Fruit fly (Drosophila melanogaster) whole organism, embryonic: ENCODE data around the gene CG13376.
A peak's percentile ranks its signal among the peaks of the same experiment; 100 is the strongest.

Experiments
- Atf6 ChIP-seq: fragments of 200-800 bp; sonication (Bioruptor generic); IDR thresholded peaks from 2 replicates; pipeline ENCODE4 v1.3.6; 2022; ENCODE audit warnings: missing biosample characterization, missing genetic modification characterization
- CG10267 ChIP-seq: fragments of 200-800 bp; sonication (Bioruptor generic); optimal IDR thresholded peaks from 2 replicates; lab custom pipeline; 2018; ENCODE audit warnings: missing biosample characterization, mild to moderate bottlenecking, missing genetic modification characterization, moderate library complexity
- CG10431 ChIP-seq: fragments of 200-800 bp; sonication (Bioruptor generic); optimal IDR thresholded peaks from 3 replicates; lab custom pipeline; 2018; ENCODE audit warnings: missing biosample characterization, mild to moderate bottlenecking, missing genetic modification characterization
- CG10654 ChIP-seq: fragments of 200-800 bp; sonication (Bioruptor generic); optimal IDR thresholded peaks from 2 replicates; lab custom pipeline; 2016; ENCODE audit warnings: missing biosample characterization, missing genetic modification characterization
- CG11504 ChIP-seq: fragments of 200-800 bp; sonication (Bioruptor generic); optimal IDR thresholded peaks from 3 replicates; lab custom pipeline; 2019; ENCODE audit warnings: missing biosample characterization, mild to moderate bottlenecking, missing genetic modification characterization, moderate library complexity
- CG12104 ChIP-seq: fragments of 200-800 bp; sonication (Bioruptor generic); optimal IDR thresholded peaks from 3 replicates; lab custom pipeline; 2016; ENCODE audit warnings: missing biosample characterization, missing genetic modification characterization
- CG13296 ChIP-seq: fragments of 200-800 bp; sonication (Bioruptor generic); optimal IDR thresholded peaks from 3 replicates; lab custom pipeline; 2018; ENCODE audit warnings: missing biosample characterization, mild to moderate bottlenecking, missing genetic modification characterization
- CG14860 ChIP-seq: fragments of 200-800 bp; sonication (Bioruptor generic); IDR thresholded peaks from 3 replicates; pipeline ENCODE4 v1.3.6; 2022; ENCODE audit warnings: missing biosample characterization, missing genetic modification characterization; ENCODE audit not compliant: partially characterized antibody
- CG15073 ChIP-seq: fragments of 200-800 bp; sonication (Bioruptor generic); optimal IDR thresholded peaks from 2 replicates; lab custom pipeline; 2016; ENCODE audit warnings: missing biosample characterization, missing genetic modification characterization
- CG16813 ChIP-seq: fragments of 200-800 bp; sonication (Bioruptor generic); IDR thresholded peaks from 3 replicates; pipeline ENCODE4 v1.3.6; 2022; ENCODE audit warnings: missing biosample characterization, missing genetic modification characterization; ENCODE audit not compliant: partially characterized antibody
- CG17361 ChIP-seq: fragments of 200-800 bp; sonication (Bioruptor generic); IDR thresholded peaks from 3 replicates; pipeline ENCODE4 v1.3.6; 2022; ENCODE audit warnings: missing biosample characterization, missing genetic modification characterization
- CG17912 ChIP-seq: fragments of 200-800 bp; sonication (Bioruptor generic); optimal IDR thresholded peaks from 2 replicates; lab custom pipeline; 2018; ENCODE audit warnings: missing biosample characterization, mild to moderate bottlenecking, missing genetic modification characterization
- CG18262 ChIP-seq: fragments of 200-800 bp; optimal IDR thresholded peaks from 3 replicates; lab custom pipeline; 2019; ENCODE audit warnings: missing biosample characterization, mild to moderate bottlenecking, missing genetic modification characterization, moderate library complexity
- CG33213 ChIP-seq: fragments of 200-800 bp; sonication (Bioruptor generic); optimal IDR thresholded peaks from 3 replicates; lab custom pipeline; 2016; ENCODE audit warnings: missing biosample characterization, missing genetic modification characterization
- CG3407 ChIP-seq: fragments of 200-800 bp; sonication (Bioruptor generic); optimal IDR thresholded peaks from 2 replicates; lab custom pipeline; 2018; ENCODE audit warnings: missing biosample characterization, mild to moderate bottlenecking, missing genetic modification characterization
- CG4404 ChIP-seq: fragments of 200-800 bp; sonication (Bioruptor generic); IDR thresholded peaks from 2 replicates; pipeline ENCODE4 v1.3.6; 2022; ENCODE audit warnings: missing biosample characterization, missing genetic modification characterization
- CG4820 ChIP-seq: fragments of 200-800 bp; sonication (Bioruptor generic); optimal IDR thresholded peaks from 3 replicates; lab custom pipeline; 2016; ENCODE audit warnings: missing biosample characterization, missing genetic modification characterization
- CG6765 ChIP-seq: fragments of 200-800 bp; sonication (Bioruptor generic); optimal IDR thresholded peaks from 3 replicates; lab custom pipeline; 2017; ENCODE audit warnings: missing biosample characterization, mild to moderate bottlenecking, missing genetic modification characterization
- CG6854 ChIP-seq: fragments of 200-800 bp; sonication (Bioruptor generic); optimal IDR thresholded peaks from 3 replicates; lab custom pipeline; 2017; ENCODE audit warnings: missing biosample characterization, mild to moderate bottlenecking, missing genetic modification characterization
- CG7372 ChIP-seq: fragments of 200-800 bp; sonication (Bioruptor generic); IDR thresholded peaks from 2 replicates; pipeline ENCODE4 v1.3.6; 2022; ENCODE audit warnings: missing biosample characterization, missing genetic modification characterization
- CG7963 ChIP-seq: fragments of 200-800 bp; sonication (Bioruptor generic); IDR thresholded peaks from 3 replicates; pipeline ENCODE4 v1.3.6; 2022; ENCODE audit warnings: missing biosample characterization, missing genetic modification characterization; ENCODE audit not compliant: partially characterized antibody
- CG8388 ChIP-seq: fragments of 200-800 bp; sonication (Bioruptor generic); optimal IDR thresholded peaks from 2 replicates; lab custom pipeline; 2019; ENCODE audit warnings: missing biosample characterization, mild to moderate bottlenecking, missing genetic modification characterization, moderate library complexity
- Elba2 ChIP-seq: fragments of 200-800 bp; sonication (Bioruptor generic); optimal IDR thresholded peaks from 3 replicates; lab custom pipeline; 2016; ENCODE audit warnings: missing biosample characterization, missing genetic modification characterization
- Fer3 ChIP-seq: fragments of 200-800 bp; sonication (Bioruptor generic); optimal IDR thresholded peaks from 2 replicates; lab custom pipeline; 2018; ENCODE audit warnings: missing biosample characterization, mild to moderate bottlenecking, missing genetic modification characterization, moderate library complexity
- Hr3 ChIP-seq: fragments of 200-800 bp; sonication (Bioruptor generic); optimal IDR thresholded peaks from 3 replicates; lab custom pipeline; 2016; ENCODE audit warnings: missing biosample characterization, missing genetic modification characterization
- Kr ChIP-seq: fragments of 200-800 bp; sonication (Bioruptor generic); optimal IDR thresholded peaks from 2 replicates; lab custom pipeline; 2017; ENCODE audit warnings: missing biosample characterization, mild to moderate bottlenecking, missing genetic modification characterization
- Nf-YC ChIP-seq: fragments of 200-800 bp; optimal IDR thresholded peaks from 3 replicates; lab custom pipeline; 2019; ENCODE audit warnings: missing biosample characterization, mild to moderate bottlenecking, missing genetic modification characterization, moderate library complexity
- NfI ChIP-seq: fragments of 200-800 bp; sonication (Bioruptor generic); optimal IDR thresholded peaks from 3 replicates; lab custom pipeline; 2018; ENCODE audit warnings: missing biosample characterization, mild to moderate bottlenecking, missing genetic modification characterization, moderate library complexity
- Pdp1 ChIP-seq, 2 experiments: fragments of 200-800 bp; sonication (Bioruptor generic); optimal IDR thresholded peaks; 3 replicates each; lab custom pipeline; 2016; ENCODE audit warnings: missing biosample characterization in 2 of 2, missing genetic modification characterization in 2 of 2, mild to moderate bottlenecking in 1 of 2, moderate library complexity in 1 of 2
- Sry-δ ChIP-seq: fragments of 200-800 bp; sonication (Bioruptor generic); optimal IDR thresholded peaks from 2 replicates; lab custom pipeline; 2016; ENCODE audit warnings: missing biosample characterization, missing genetic modification characterization
- Vsx1 ChIP-seq: fragments of 200-800 bp; sonication (Bioruptor generic); optimal IDR thresholded peaks from 2 replicates; lab custom pipeline; 2017; ENCODE audit warnings: missing biosample characterization, mild to moderate bottlenecking, missing genetic modification characterization, missing genetic modification reagents
- Xbp1 ChIP-seq: fragments of 200-800 bp; sonication (Bioruptor generic); optimal IDR thresholded peaks from 3 replicates; lab custom pipeline; 2016; ENCODE audit warnings: missing biosample characterization, mild to moderate bottlenecking, missing genetic modification characterization
- corto ChIP-seq: fragments of 200-800 bp; sonication (Bioruptor generic); optimal IDR thresholded peaks from 2 replicates; lab custom pipeline; 2016; ENCODE audit warnings: missing biosample characterization, mild to moderate bottlenecking, missing genetic modification characterization, moderate library complexity
- dmrt99B ChIP-seq: fragments of 200-800 bp; sonication (Bioruptor generic); optimal IDR thresholded peaks from 2 replicates; lab custom pipeline; 2018; ENCODE audit warnings: missing biosample characterization, mild to moderate bottlenecking, missing genetic modification characterization, moderate library complexity
- dysf ChIP-seq: fragments of 200-800 bp; sonication (Bioruptor generic); IDR thresholded peaks from 3 replicates; pipeline ENCODE4 v1.3.6; 2022; ENCODE audit warnings: missing biosample characterization, missing genetic modification characterization
- emc ChIP-seq: fragments of 200-800 bp; sonication (Bioruptor generic); optimal IDR thresholded peaks from 2 replicates; lab custom pipeline; 2016; ENCODE audit warnings: missing biosample characterization, missing genetic modification characterization
- fu2 ChIP-seq: fragments of 200-800 bp; sonication (Bioruptor generic); optimal IDR thresholded peaks from 2 replicates; lab custom pipeline; 2016; ENCODE audit warnings: missing biosample characterization, missing genetic modification characterization
- hb ChIP-seq: fragments of 200-800 bp; sonication (Bioruptor generic); IDR thresholded peaks from 3 replicates; pipeline ENCODE4 v1.3.6; 2022; ENCODE audit warnings: missing biosample characterization, missing genetic modification characterization; ENCODE audit not compliant: partially characterized antibody
- ind ChIP-seq: fragments of 200-800 bp; sonication (Bioruptor generic); optimal IDR thresholded peaks from 3 replicates; lab custom pipeline; 2016; ENCODE audit warnings: missing biosample characterization, missing genetic modification characterization
- luna ChIP-seq: fragments of 200-800 bp; sonication (Bioruptor generic); optimal IDR thresholded peaks from 2 replicates; lab custom pipeline; 2016; ENCODE audit warnings: missing biosample characterization, missing genetic modification characterization
- nerfin-2 ChIP-seq: fragments of 200-800 bp; sonication (Bioruptor generic); IDR thresholded peaks from 2 replicates; pipeline ENCODE4 v1.3.6; 2022; ENCODE audit warnings: missing biosample characterization, missing genetic modification characterization; ENCODE audit not compliant: partially characterized antibody
- nom ChIP-seq: fragments of 200-800 bp; sonication (Bioruptor generic); optimal IDR thresholded peaks from 2 replicates; lab custom pipeline; 2017; ENCODE audit warnings: missing biosample characterization, missing genetic modification characterization, mild to moderate bottlenecking, moderate library complexity, missing genetic modification reagents
- pan ChIP-seq, 4 experiments: fragments of >200 bp in 3 of 4; fragments of 200-800 bp in 1 of 4; sonication (Bioruptor generic) in 1 of 4; optimal IDR thresholded peaks in 3 of 4; IDR thresholded peaks in 1 of 4; 2 replicates each; pipeline versions ENCODE4 v1.3.6 to Lab custom; 2017 to 2022; ENCODE audit warnings: missing biosample characterization in 2 of 4, missing genetic modification characterization in 2 of 4, mixed read lengths in 1 of 4
- peb ChIP-seq: fragments of 200-800 bp; sonication (Bioruptor generic); IDR thresholded peaks from 2 replicates; pipeline ENCODE4 v1.3.6; 2022; ENCODE audit warnings: missing biosample characterization, missing genetic modification characterization
- pho ChIP-seq: fragments of 200-800 bp; sonication (Bioruptor generic); optimal IDR thresholded peaks from 2 replicates; lab custom pipeline; 2016; ENCODE audit warnings: missing biosample characterization, missing genetic modification characterization
- phol ChIP-seq: fragments of 200-800 bp; sonication (Bioruptor generic); optimal IDR thresholded peaks from 3 replicates; lab custom pipeline; 2018; ENCODE audit warnings: missing biosample characterization, mild to moderate bottlenecking, missing genetic modification characterization, moderate library complexity
- pnt ChIP-seq: fragments of 200-800 bp; sonication (Bioruptor generic); optimal IDR thresholded peaks from 3 replicates; lab custom pipeline; 2016; ENCODE audit warnings: missing biosample characterization, missing genetic modification characterization
- slbo ChIP-seq: fragments of 200-800 bp; sonication (Bioruptor generic); IDR thresholded peaks from 2 replicates; pipeline ENCODE4 v1.3.6; 2022; ENCODE audit warnings: missing biosample characterization, missing genetic modification characterization
- tup ChIP-seq: fragments of 200-800 bp; sonication (Bioruptor generic); optimal IDR thresholded peaks from 2 replicates; lab custom pipeline; 2016; ENCODE audit warnings: missing biosample characterization, mild to moderate bottlenecking, missing genetic modification characterization, moderate library complexity
- usp ChIP-seq: fragments of >200 bp; optimal IDR thresholded peaks from 2 replicates; lab custom pipeline; 2017; ENCODE audit warnings: missing biosample characterization, missing genetic modification characterization

The CG13376 gene

dm6 chrX:255369-255768, 11.5 kb downstream of the CG13376 start, which contains the start of gene cin (continued):
- TF ChIP-seq CG17912 (GFP tag; lab: Kevin White, UChicago) (no peak), emc (GFP tag; lab: Kevin White, UChicago) (no peak), slbo (GFP tag; lab: Robert Waterston, UW) (peak; percentile 35; the same call in 1 of the 2 replicates), CG17361 (GFP tag; lab: Robert Waterston, UW) (peak; percentile 62), CG7963 (GFP tag; lab: Robert Waterston, UW) (no peak), CG16813 (GFP tag; lab: Robert Waterston, UW) (no peak), CG8388 (peak; percentile 25), dmrt99B (tag; lab: Kevin White, UChicago) (no peak), CG6854 (no peak), CG18262 (tag; lab: Kevin White, UChicago) (peak; percentile 75), ind (peak; percentile 47), CG6765 (GFP tag; lab: Kevin White, UChicago) (no peak), nerfin-2 (no peak), Sry-δ (GFP tag; lab: Kevin White, UChicago) (no peak), Xbp1 (GFP tag; lab: Kevin White, UChicago) (peak; percentile 37), Hr3 (GFP tag; lab: Kevin White, UChicago) (peak; percentile 7), CG3407 (GFP tag; lab: Kevin White, UChicago) (no peak), pan (optimal IDR thresholded peaks at IDR 0.05; lab: Kevin White, UChicago) (no peak), pan (GFP tag; optimal IDR thresholded peaks at IDR 0.05 in 1 of 2, IDR thresholded peaks at IDR 0.05 in 1 of 2) (peak in 1 of 2 experiments; percentile 26), hb (GFP tag; lab: Robert Waterston, UW) (no peak), Elba2 (GFP tag; lab: Kevin White, UChicago) (no peak), pho (GFP tag; lab: Kevin White, UChicago) (no peak), CG14860 (no peak), CG13296 (GFP tag; lab: Kevin White, UChicago) (peak; percentile 21), tup (no peak), dysf (peak; percentile 42; the same call in 1 of the 3 replicates), nom (GFP tag; lab: Kevin White, UChicago) (peak; percentile 26), CG11504 (tag; lab: Kevin White, UChicago) (no peak), CG4820 (GFP tag; lab: Kevin White, UChicago) (no peak), CG10654 (no peak), Nf-YC (no peak), fu2 (GFP tag; lab: Kevin White, UChicago) (no peak), CG7372 (GFP tag; lab: Robert Waterston, UW) (no peak), peb (GFP tag; lab: Robert Waterston, UW) (0 out of 2 replicates have a peak, but pooled peaks have one; percentile 13), NfI (GFP tag; lab: Kevin White, UChicago) (no peak), CG15073 (GFP tag; lab: Kevin White, UChicago) (no peak), CG10267 (tag; lab: Kevin White, UChicago) (peak; percentile 34), CG4404 (GFP tag; lab: Robert Waterston, UW) (peak; percentile 26; the same call in 1 of the 2 replicates), phol (tag; lab: Kevin White, UChicago) (peak; percentile 62), CG12104 (no peak), Kr (no peak), CG10431 (no peak), luna (GFP tag; lab: Kevin White, UChicago) (no peak), Pdp1 (GFP tag; optimal IDR thresholded peaks at IDR 0.05; lab: Kevin White, UChicago) (peak in 1 of 2 experiments; percentile 32), Atf6 (peak; percentile 26; the same call in 1 of the 2 replicates), corto (GFP tag; lab: Kevin White, UChicago) (no peak), Fer3 (peak; percentile 48), pnt (GFP tag; lab: Kevin White, UChicago) (no peak), CG33213 (GFP tag; lab: Kevin White, UChicago) (no peak), usp (GFP tag; lab: Kevin White, UChicago) (no peak), Vsx1 (GFP tag; lab: Kevin White, UChicago) (peak; percentile 10)
